Fruit fly (Drosophila melanogaster) whole organism, prepupa: ENCODE results near the gene sbr.
A peak's percentile ranks its signal among the peaks of the same experiment; 100 is the strongest.

Experiments
- CG10631 ChIP-seq: fragments of 200-800 bp; sonication (Bioruptor generic); optimal IDR thresholded peaks from 2 replicates; lab custom pipeline; 2016; ENCODE audit warnings: missing biosample characterization, missing genetic modification characterization
- CG11294 ChIP-seq: fragments of 200-800 bp; sonication (Bioruptor generic); IDR thresholded peaks from 2 replicates; pipeline ENCODE4 v1.3.6; 2022; ENCODE audit warnings: missing biosample characterization, missing genetic modification characterization
- CG11762 ChIP-seq: fragments of 200-800 bp; sonication (Bioruptor generic); optimal IDR thresholded peaks from 3 replicates; lab custom pipeline; 2016; ENCODE audit warnings: missing biosample characterization, missing genetic modification characterization; ENCODE audit not compliant: insufficient read depth
- CG11902 ChIP-seq: fragments of 200-800 bp; sonication (Bioruptor generic); optimal IDR thresholded peaks from 3 replicates; lab custom pipeline; 2016; ENCODE audit warnings: missing biosample characterization, missing genetic modification characterization
- CG15336 ChIP-seq: fragments of 200-800 bp; sonication (Bioruptor generic); IDR thresholded peaks from 2 replicates; pipeline ENCODE4 v1.3.6; 2022; ENCODE audit warnings: missing biosample characterization, missing genetic modification characterization
- CG1621 ChIP-seq: fragments of 200-800 bp; sonication (Bioruptor generic); optimal IDR thresholded peaks from 3 replicates; lab custom pipeline; 2018; ENCODE audit warnings: missing biosample characterization, mild to moderate bottlenecking, missing genetic modification characterization
- CG3032 ChIP-seq: fragments of 200-800 bp; optimal IDR thresholded peaks from 2 replicates; lab custom pipeline; 2019; ENCODE audit warnings: missing biosample characterization, mild to moderate bottlenecking, missing genetic modification characterization, moderate library complexity
- CG31627 ChIP-seq: fragments of 200-800 bp; sonication (Bioruptor generic); optimal IDR thresholded peaks from 3 replicates; lab custom pipeline; 2016; ENCODE audit warnings: missing biosample characterization, missing genetic modification characterization
- CG32006 ChIP-seq: fragments of 200-800 bp; sonication (Bioruptor generic); optimal IDR thresholded peaks from 3 replicates; lab custom pipeline; 2017; ENCODE audit warnings: missing biosample characterization, mild to moderate bottlenecking, missing genetic modification characterization
- CG34406 ChIP-seq: fragments of 200-800 bp; sonication (Bioruptor generic); optimal IDR thresholded peaks from 3 replicates; lab custom pipeline; 2016; ENCODE audit warnings: missing biosample characterization, missing genetic modification characterization
- CG3919 ChIP-seq: fragments of 200-800 bp; sonication (Bioruptor generic); optimal IDR thresholded peaks from 3 replicates; lab custom pipeline; 2016; ENCODE audit warnings: missing biosample characterization, missing genetic modification characterization
- CG6163 ChIP-seq: fragments of 200-800 bp; sonication (Bioruptor generic); IDR thresholded peaks from 3 replicates; pipeline ENCODE4 v1.3.6; 2022; ENCODE audit warnings: missing biosample characterization, missing genetic modification characterization
- CG6276 ChIP-seq: fragments of 200-800 bp; sonication (Bioruptor generic); optimal IDR thresholded peaks from 2 replicates; lab custom pipeline; 2017; ENCODE audit warnings: missing biosample characterization, mild to moderate bottlenecking, missing genetic modification characterization
- CG6792 ChIP-seq: fragments of 200-800 bp; sonication (Bioruptor generic); optimal IDR thresholded peaks from 3 replicates; lab custom pipeline; 2016; ENCODE audit warnings: missing biosample characterization, missing genetic modification characterization
- CG8119 ChIP-seq: fragments of 200-800 bp; sonication (Bioruptor generic); IDR thresholded peaks from 3 replicates; pipeline ENCODE4 v1.3.6; 2022; ENCODE audit warnings: missing biosample characterization, missing genetic modification characterization
- CG8319 ChIP-seq: fragments of 200-800 bp; sonication (Bioruptor generic); optimal IDR thresholded peaks from 3 replicates; lab custom pipeline; 2016; ENCODE audit warnings: missing biosample characterization, missing genetic modification characterization
- CG8632 ChIP-seq: fragments of 200-800 bp; sonication (Bioruptor generic); optimal IDR thresholded peaks from 3 replicates; lab custom pipeline; 2016; ENCODE audit warnings: missing biosample characterization, missing genetic modification characterization
- Eip78C ChIP-seq: fragments of 200-800 bp; sonication (Bioruptor generic); peaks from one replicate; lab custom pipeline; 2016; ENCODE audit warnings: missing biosample characterization, missing genetic modification characterization
- Ets21C ChIP-seq: fragments of 200-800 bp; sonication (Bioruptor generic); optimal IDR thresholded peaks from 3 replicates; lab custom pipeline; 2016; ENCODE audit warnings: missing biosample characterization, missing genetic modification characterization
- Ets96B ChIP-seq: fragments of 200-800 bp; optimal IDR thresholded peaks from 2 replicates; lab custom pipeline; 2019; ENCODE audit warnings: missing biosample characterization, mild to moderate bottlenecking, missing genetic modification characterization, moderate library complexity
- Gug ChIP-seq: fragments of 200-800 bp; sonication (Bioruptor generic); IDR thresholded peaks from 2 replicates; pipeline ENCODE4 v1.3.6; 2022; ENCODE audit warnings: missing biosample characterization, missing genetic modification characterization
- Hr39 ChIP-seq: fragments of 200-800 bp; sonication (Bioruptor generic); optimal IDR thresholded peaks from 2 replicates; lab custom pipeline; 2016; ENCODE audit warnings: missing biosample characterization, missing genetic modification characterization
- Hr4 ChIP-seq: fragments of 200-800 bp; sonication (Bioruptor generic); optimal IDR thresholded peaks from 3 replicates; lab custom pipeline; 2016; ENCODE audit warnings: missing biosample characterization, missing genetic modification characterization
- Lpt ChIP-seq: fragments of 200-800 bp; sonication (Bioruptor generic); optimal IDR thresholded peaks from 3 replicates; lab custom pipeline; 2016; ENCODE audit warnings: missing biosample characterization, missing genetic modification characterization
- Met ChIP-seq: fragments of 200-800 bp; sonication (Bioruptor generic); optimal IDR thresholded peaks from 3 replicates; lab custom pipeline; 2016; ENCODE audit warnings: missing biosample characterization, missing genetic modification characterization
- OdsH ChIP-seq: fragments of 200-800 bp; sonication (Bioruptor generic); optimal IDR thresholded peaks from 3 replicates; lab custom pipeline; 2016; ENCODE audit warnings: missing biosample characterization, missing genetic modification characterization
- Smox ChIP-seq: fragments of 200-800 bp; sonication (Bioruptor generic); optimal IDR thresholded peaks from 3 replicates; lab custom pipeline; 2016; ENCODE audit warnings: missing biosample characterization, missing genetic modification characterization
- Sox14 ChIP-seq: fragments of 200-800 bp; sonication (Bioruptor generic); optimal IDR thresholded peaks from 3 replicates; lab custom pipeline; 2016; ENCODE audit warnings: missing biosample characterization, missing genetic modification characterization
- Sox15 ChIP-seq: fragments of 200-800 bp; sonication (Bioruptor generic); optimal IDR thresholded peaks from 3 replicates; lab custom pipeline; 2016; ENCODE audit warnings: missing biosample characterization, missing genetic modification characterization
- acj6 ChIP-seq: fragments of 200-800 bp; sonication (Bioruptor generic); optimal IDR thresholded peaks from 3 replicates; lab custom pipeline; 2016; ENCODE audit warnings: missing biosample characterization, missing genetic modification characterization
- cyc ChIP-seq: fragments of 200-800 bp; sonication (Bioruptor generic); optimal IDR thresholded peaks from 3 replicates; lab custom pipeline; 2016; ENCODE audit warnings: missing biosample characterization, missing genetic modification characterization
- dac ChIP-seq: fragments of 200-800 bp; sonication (Bioruptor generic); optimal IDR thresholded peaks from 2 replicates; lab custom pipeline; 2017; ENCODE audit warnings: missing biosample characterization, mild to moderate bottlenecking, missing genetic modification characterization
- dsx ChIP-seq: fragments of 200-800 bp; optimal IDR thresholded peaks from 3 replicates; lab custom pipeline; 2019; ENCODE audit warnings: missing biosample characterization, mild to moderate bottlenecking, missing genetic modification characterization, moderate library complexity; ENCODE audit not compliant: poor library complexity, severe bottlenecking
- eg ChIP-seq: fragments of 200-800 bp; sonication (Bioruptor generic); IDR thresholded peaks from 3 replicates; pipeline ENCODE4 v1.3.6; 2022; ENCODE audit warnings: missing biosample characterization, missing genetic modification characterization
- esn ChIP-seq: fragments of 200-800 bp; sonication (Bioruptor generic); optimal IDR thresholded peaks from 2 replicates; lab custom pipeline; 2016; ENCODE audit warnings: missing biosample characterization, mild to moderate bottlenecking, missing genetic modification characterization, moderate library complexity
- fd59A ChIP-seq: fragments of 200-800 bp; sonication (Bioruptor generic); optimal IDR thresholded peaks from 2 replicates; lab custom pipeline; 2017; ENCODE audit warnings: missing biosample characterization, mild to moderate bottlenecking, missing genetic modification characterization, missing genetic modification reagents
- fkh ChIP-seq: fragments of 200-800 bp; sonication (Bioruptor generic); optimal IDR thresholded peaks from 3 replicates; lab custom pipeline; 2017; ENCODE audit warnings: missing biosample characterization, mild to moderate bottlenecking, missing genetic modification characterization, moderate library complexity
- lz ChIP-seq: fragments of 200-800 bp; sonication (Bioruptor generic); optimal IDR thresholded peaks from 3 replicates; lab custom pipeline; 2016; ENCODE audit warnings: missing biosample characterization, missing genetic modification characterization
- net ChIP-seq: fragments of 200-800 bp; sonication (Bioruptor generic); optimal IDR thresholded peaks from 3 replicates; lab custom pipeline; 2016; ENCODE audit warnings: missing biosample characterization, missing genetic modification characterization
- pdm3 ChIP-seq: fragments of 200-800 bp; sonication (Bioruptor generic); optimal IDR thresholded peaks from 3 replicates; lab custom pipeline; 2016; ENCODE audit warnings: missing biosample characterization, missing genetic modification characterization
- salr ChIP-seq, 2 experiments: fragments of 200-800 bp; sonication (Bioruptor generic); optimal IDR thresholded peaks; 3 replicates each; lab custom pipeline; 2016 to 2018; ENCODE audit warnings: missing biosample characterization in 2 of 2, missing genetic modification characterization in 2 of 2, mild to moderate bottlenecking in 1 of 2
- spab ChIP-seq: fragments of 200-800 bp; sonication (Bioruptor generic); optimal IDR thresholded peaks from 2 replicates; lab custom pipeline; 2017; ENCODE audit warnings: missing biosample characterization, mild to moderate bottlenecking, missing genetic modification characterization, missing genetic modification reagents
- svp ChIP-seq: fragments of 200-800 bp; sonication (Bioruptor generic); peaks from one replicate; lab custom pipeline; 2016; ENCODE audit warnings: missing biosample characterization, missing genetic modification characterization
- topi ChIP-seq: fragments of 200-800 bp; sonication (Bioruptor generic); optimal IDR thresholded peaks from 3 replicates; lab custom pipeline; 2016; ENCODE audit warnings: missing biosample characterization, missing genetic modification characterization
- vri ChIP-seq: fragments of 200-800 bp; sonication (Bioruptor generic); optimal IDR thresholded peaks from 3 replicates; lab custom pipeline; 2016; ENCODE audit warnings: missing biosample characterization, mild to moderate bottlenecking, missing genetic modification characterization

sbr gene

dm6 chrX:10882786-10883185 lies 35.9 kb upstream of the sbr start (continued):
- TF ChIP-seq esn (peak; percentile 22), CG15336 (GFP tag; lab: Robert Waterston, UW) (no peak), OdsH (GFP tag; lab: Kevin White, UChicago) (no peak), lz (GFP tag; lab: Kevin White, UChicago) (peak; percentile 23), Gug (GFP tag; lab: Robert Waterston, UW) (no peak), CG3919 (GFP tag; lab: Kevin White, UChicago) (peak; percentile 18), salr (GFP tag; optimal IDR thresholded peaks at IDR 0.05; lab: Kevin White, UChicago) (no peak), pdm3 (GFP tag; lab: Kevin White, UChicago) (peak; percentile 17), CG6276 (GFP tag; lab: Kevin White, UChicago) (no peak), Smox (no peak), CG34406 (GFP tag; lab: Kevin White, UChicago) (no peak), CG32006 (no peak), CG11902 (GFP tag; lab: Kevin White, UChicago) (no peak), CG10631 (GFP tag; lab: Kevin White, UChicago) (no peak), svp (peak; percentile 88), dac (GFP tag; lab: Kevin White, UChicago) (no peak), Lpt (GFP tag; lab: Kevin White, UChicago) (no peak), CG8319 (no peak), CG3032 (tag; lab: Kevin White, UChicago) (no peak), topi (GFP tag; lab: Kevin White, UChicago) (peak; percentile 31), Met (peak; percentile 32)

DNA sequence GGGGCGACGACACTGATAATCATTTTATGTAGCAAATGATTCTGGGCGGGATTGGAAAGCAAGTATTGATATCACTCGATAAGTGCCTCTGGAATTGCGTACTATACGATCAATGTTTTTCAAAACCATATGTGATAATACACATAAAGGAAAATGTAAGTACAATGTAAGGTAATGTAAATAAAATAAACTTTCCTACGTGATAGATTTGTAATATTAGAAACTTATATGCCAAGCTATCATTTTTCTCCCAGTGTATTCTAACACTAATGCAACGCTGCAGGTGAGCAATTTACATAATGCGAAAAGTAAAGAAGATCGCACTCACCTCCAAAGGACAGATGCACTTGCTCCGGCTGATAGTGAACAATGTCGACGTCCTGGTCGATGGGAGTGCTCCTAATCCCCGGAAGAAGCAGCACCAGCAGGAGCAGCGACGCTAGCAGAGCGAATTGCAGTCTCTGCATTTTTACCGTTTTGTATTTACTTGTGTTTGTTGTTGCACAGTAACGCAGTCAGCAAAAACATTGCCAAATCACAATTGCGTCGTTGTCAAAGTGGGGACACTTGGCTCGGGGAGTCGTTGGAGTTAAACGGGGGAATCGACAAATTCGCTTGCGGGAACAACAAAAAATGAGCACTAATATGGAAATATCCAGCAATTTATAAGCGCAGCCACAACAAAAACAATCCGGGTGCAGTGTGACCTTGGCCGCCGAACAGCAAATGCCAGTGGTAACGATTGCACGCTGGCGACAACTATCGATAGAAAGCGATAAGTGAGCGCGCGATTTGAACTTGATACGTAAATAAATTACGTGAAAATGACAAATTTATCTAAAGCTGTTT lies 30.4 kb upstream of the sbr start, which contains the start of gene CG1637:
Gene CG1637 (minus strand): TSS at position 807 of the 849 bp plus-strand sequence.
- TF ChIP-seq svp, result peak; percentile 79
- no peak for TF ChIP-seq Gug (GFP tag; lab: Robert Waterston, UW)
- TF ChIP-seq CG1621 (tag; lab: Kevin White, UChicago), result peak; percentile 14
- TF ChIP-seq acj6, result peak; percentile 67
- peak; percentile 45 for TF ChIP-seq CG6276 (GFP tag; lab: Kevin White, UChicago)
- TF ChIP-seq fkh, result no peak
- TF ChIP-seq CG10631 (GFP tag; lab: Kevin White, UChicago), result peak; percentile 29
- no peak for TF ChIP-seq spab (GFP tag; lab: Kevin White, UChicago)
- TF ChIP-seq CG11762 (GFP tag; lab: Kevin White, UChicago), result peak; percentile 23
- TF ChIP-seq CG11294 (GFP tag; lab: Robert Waterston, UW), result no peak
- no peak for TF ChIP-seq salr (GFP tag; optimal IDR thresholded peaks at IDR 0.05; lab: Kevin White, UChicago)
- TF ChIP-seq Eip78C (GFP tag; lab: Kevin White, UChicago), result peak; percentile 80
- peak; percentile 15 for TF ChIP-seq Ets96B (tag; lab: Kevin White, UChicago)
- no peak for TF ChIP-seq Sox15 (GFP tag; lab: Kevin White, UChicago)
- TF ChIP-seq esn, result peak; percentile 10
- peak; percentile 11 for TF ChIP-seq CG8632 (GFP tag; lab: Kevin White, UChicago)
- TF ChIP-seq eg (GFP tag; lab: Robert Waterston, UW), result peak; percentile 59; the same call in 2 of the 3 replicates
- peak; percentile 1 for TF ChIP-seq vri
- no peak for TF ChIP-seq cyc (GFP tag; lab: Kevin White, UChicago)
- TF ChIP-seq Hr39 (GFP tag; lab: Kevin White, UChicago), result no peak
- TF ChIP-seq dsx (GFP tag; lab: Kevin White, UChicago), result no peak
- peak; percentile 24 for TF ChIP-seq lz (GFP tag; lab: Kevin White, UChicago)
- 0 out of 3 replicates have a peak, but pooled peaks have one; percentile 17 for TF ChIP-seq CG6163 (GFP tag; lab: Robert Waterston, UW)
- peak; percentile 5 for TF ChIP-seq Ets21C (GFP tag; lab: Kevin White, UChicago)
- peak; percentile 22 for TF ChIP-seq Sox14 (GFP tag; lab: Kevin White, UChicago)
- peak; percentile 70 for TF ChIP-seq CG8119 (GFP tag; lab: Robert Waterston, UW)
- TF ChIP-seq CG6792, result peak; percentile 4
- no peak for TF ChIP-seq fd59A (GFP tag; lab: Kevin White, UChicago)
- peak; percentile 73 for TF ChIP-seq Hr4 (GFP tag; lab: Kevin White, UChicago)
- peak; percentile 65 for TF ChIP-seq CG15336 (GFP tag; lab: Robert Waterston, UW)
- TF ChIP-seq topi (GFP tag; lab: Kevin White, UChicago), result peak; percentile 48
- TF ChIP-seq net (GFP tag; lab: Kevin White, UChicago), result peak; percentile 9
- peak; percentile 15 for TF ChIP-seq CG8319
- TF ChIP-seq CG31627 (GFP tag; lab: Kevin White, UChicago), result peak; percentile 7
- TF ChIP-seq pdm3 (GFP tag; lab: Kevin White, UChicago), result peak; percentile 8
